Worm (Caenorhabditis elegans): ENCODE measurements around the gene glc-1.

- TF ChIP-seq F52B5.7 (tag; optimal IDR thresholded peaks at IDR 0.05) (no peak), unc-130 (GFP tag; optimal IDR thresholded peaks at IDR 0.05) (no peak), Y95B8A.8 (GFP tag; IDR thresholded peaks at IDR 0.05) (no peak), fkh-3 (tag; optimal IDR thresholded peaks at IDR 0.05) (no peak), snpc-1.1 (tag; optimal IDR thresholded peaks at IDR 0.05; ENCODE audit: insufficient read depth) (no peak)
Measured at ce11 chrV:16244078-16244477, 24.6 kb downstream of the glc-1 start, which contains the start of gene srh-104.
